Fruit fly (Drosophila melanogaster): ENCODE data around the gene CG33648.

- TF ChIP-seq ttk (optimal IDR thresholded peaks at IDR 0.05) = no peak
- no peak for TF ChIP-seq Sin3A (optimal IDR thresholded peaks at IDR 0.05)
- no peak for TF ChIP-seq Myc (optimal IDR thresholded peaks at IDR 0.05)
- no peak for TF ChIP-seq psq (optimal IDR thresholded peaks at IDR 0.05)
These were observed 40.7 kb upstream of the CG33648 start for dm6 chr2L:14483395-14483794.
